Worm (Caenorhabditis elegans): Measurements from ENCODE around the gene Y51H4A.937.

Y51H4A.937 gene

DNA sequence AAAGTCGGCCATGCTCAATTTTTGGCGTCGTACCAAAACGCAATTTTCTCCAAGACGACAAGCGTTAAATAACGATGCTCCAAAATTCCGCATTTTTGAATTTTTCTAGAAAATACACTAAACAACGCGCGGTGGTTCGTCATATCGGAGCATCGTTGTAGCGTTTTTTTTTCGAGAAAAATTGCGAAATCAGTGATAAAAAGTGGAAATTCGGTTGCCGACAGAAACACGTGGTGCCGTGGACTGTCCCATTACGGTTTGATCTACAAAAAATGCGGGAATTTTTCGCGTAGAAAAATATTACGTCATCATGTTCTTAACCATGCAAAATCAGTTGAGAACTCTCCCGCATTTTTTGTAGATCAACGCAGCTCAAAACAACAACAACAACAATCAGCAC lies 35.5 kb upstream of the Y51H4A.937 start:
- TF ChIP-seq crh-2 (tag; optimal IDR thresholded peaks at IDR 0.05) (no peak), egl-27 (tag; optimal IDR thresholded peaks at IDR 0.05) (no peak), nhr-6 (tag; optimal IDR thresholded peaks at IDR 0.05) (no peak), nhr-21 (tag; optimal IDR thresholded peaks at IDR 0.05) (no peak), unc-39 (tag; optimal IDR thresholded peaks at IDR 0.05) (no peak), ceh-16 (tag; optimal IDR thresholded peaks at IDR 0.05) (no peak), unc-62 (GFP tag; optimal IDR thresholded peaks at IDR 0.05) (no peak), nhr-77 (tag; optimal IDR thresholded peaks at IDR 0.05) (no peak), blmp-1 (tag; optimal IDR thresholded peaks at IDR 0.05; ENCODE audit: insufficient read depth) (no peak), nhr-23 (tag; optimal IDR thresholded peaks at IDR 0.05) (no peak), ztf-11 (tag; optimal IDR thresholded peaks at IDR 0.05) (no peak)

DNA sequence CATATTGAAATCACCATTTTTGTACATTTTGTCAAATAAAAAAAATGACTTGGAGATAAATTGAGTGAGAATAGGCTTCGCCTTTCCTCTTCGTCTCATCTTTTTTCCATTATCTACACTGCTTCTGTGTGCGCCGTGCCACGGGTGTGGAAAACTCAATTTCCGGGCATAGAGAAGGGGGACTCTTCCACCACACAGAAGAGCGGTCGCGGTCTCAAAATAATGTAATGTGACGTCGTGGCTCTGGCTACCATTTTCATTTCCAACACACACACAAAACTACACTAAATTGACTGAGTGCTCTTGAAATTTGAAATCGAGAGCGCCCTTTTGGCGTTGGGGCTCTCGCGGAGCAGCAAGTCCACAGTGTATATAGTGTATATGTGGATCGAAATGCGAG lies 34.5 kb upstream of the Y51H4A.937 start:
- TF ChIP-seq R02D3.7 (tag; optimal IDR thresholded peaks at IDR 0.05) = no peak
- no peak for TF ChIP-seq skn-1 (tag; optimal IDR thresholded peaks at IDR 0.05)
- no peak for TF ChIP-seq nhr-21 (tag; optimal IDR thresholded peaks at IDR 0.05)
- TF ChIP-seq crh-2 (tag; optimal IDR thresholded peaks at IDR 0.05) = no peak
- TF ChIP-seq nhr-11 (tag; optimal IDR thresholded peaks at IDR 0.05) = no peak
- no peak for TF ChIP-seq nhr-10 (tag; optimal IDR thresholded peaks at IDR 0.05)
- TF ChIP-seq mbf-1 (tag; optimal IDR thresholded peaks at IDR 0.05) = no peak
- TF ChIP-seq F13H6.1 (tag; optimal IDR thresholded peaks at IDR 0.05) = no peak

- TF ChIP-seq elt-3 (tag; optimal IDR thresholded peaks at IDR 0.05) (no peak), nhr-21 (tag; optimal IDR thresholded peaks at IDR 0.05) (no peak), ztf-11 (tag; optimal IDR thresholded peaks at IDR 0.05) (no peak), mdl-1 (tag; optimal IDR thresholded peaks at IDR 0.05) (no peak), sma-9 (GFP tag; optimal IDR thresholded peaks at IDR 0.05) (peak; percentile 64), sma-9 (tag; optimal IDR thresholded peaks at IDR 0.05) (no peak), crh-2 (tag; optimal IDR thresholded peaks at IDR 0.05) (no peak), sem-4 (tag; optimal IDR thresholded peaks at IDR 0.05) (peak; percentile 1), nhr-129 (tag; optimal IDR thresholded peaks at IDR 0.05) (peak; percentile 76), C34F6.9 (tag; optimal IDR thresholded peaks at IDR 0.05) (peak; percentile 37)
These were observed 32.0 kb upstream of the Y51H4A.937 start for ce11 chrIV:16496491-16496890.

DNA sequence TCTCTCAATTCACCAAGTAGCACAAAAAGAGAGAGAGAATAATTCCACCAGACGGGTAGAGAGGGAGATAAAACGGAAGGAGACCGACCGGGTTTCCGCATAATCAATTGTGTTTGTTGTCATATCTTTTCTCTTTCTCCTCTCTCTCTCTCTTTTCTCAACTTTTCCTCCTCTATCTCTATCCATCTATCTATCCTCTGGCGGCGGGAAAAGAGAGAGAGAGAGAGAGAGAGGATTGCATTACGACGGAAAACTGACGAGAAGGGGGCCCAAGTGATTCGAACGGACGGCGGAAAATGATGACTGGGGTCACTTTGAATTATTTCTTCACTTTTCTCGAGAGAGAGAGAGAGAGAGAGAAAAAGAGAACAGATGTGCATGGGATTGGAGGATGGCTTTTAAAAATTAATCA lies 30.4 kb upstream of the Y51H4A.937 start:
- TF ChIP-seq lin-39 (tag; optimal IDR thresholded peaks at IDR 0.05) (no peak), alr-1 (tag; optimal IDR thresholded peaks at IDR 0.05) (no peak), ztf-11 (tag; optimal IDR thresholded peaks at IDR 0.05) (no peak), unc-62 (GFP tag; optimal IDR thresholded peaks at IDR 0.05) (peak; percentile 4), elt-3 (tag; optimal IDR thresholded peaks at IDR 0.05) (no peak), ama-1 (optimal IDR thresholded peaks at IDR 0.05) (no peak), unc-39 (tag; optimal IDR thresholded peaks at IDR 0.05) (no peak), lin-11 (tag; optimal IDR thresholded peaks at IDR 0.05) (no peak), skn-1 (tag; optimal IDR thresholded peaks at IDR 0.05) (no peak), ceh-16 (tag; optimal IDR thresholded peaks at IDR 0.05) (no peak), blmp-1 (tag; optimal IDR thresholded peaks at IDR 0.05; ENCODE audit: insufficient read depth) (no peak), fos-1 (tag; optimal IDR thresholded peaks at IDR 0.05) (peak; percentile 44), lsy-2 (tag; optimal IDR thresholded peaks at IDR 0.05) (peak; percentile 7 to 69), sem-4 (tag; optimal IDR thresholded peaks at IDR 0.05) (peak; percentile 87), F13H6.1 (tag; optimal IDR thresholded peaks at IDR 0.05) (peak; percentile 94), snpc-4 (tag; optimal IDR thresholded peaks at IDR 0.05) (no peak), ztf-1 (GFP tag; conservative IDR thresholded peaks at IDR 0.05) (no peak), crh-2 (tag; optimal IDR thresholded peaks at IDR 0.05) (peak; percentile 72), sma-3 (GFP tag; optimal IDR thresholded peaks at IDR 0.05) (peak; percentile 59), nhr-23 (tag; optimal IDR thresholded peaks at IDR 0.05) (no peak), ceh-82 (tag; optimal IDR thresholded peaks at IDR 0.05) (no peak), nhr-11 (tag; optimal IDR thresholded peaks at IDR 0.05) (no peak), nhr-77 (tag; optimal IDR thresholded peaks at IDR 0.05) (no peak), mab-5 (tag; optimal IDR thresholded peaks at IDR 0.05) (peak; percentile 50), R02D3.7 (tag; optimal IDR thresholded peaks at IDR 0.05) (no peak), nhr-129 (tag; optimal IDR thresholded peaks at IDR 0.05) (peak; percentile 78), nhr-237 (tag; optimal IDR thresholded peaks at IDR 0.05) (no peak), ztf-4 (tag; optimal IDR thresholded peaks at IDR 0.05) (peak; percentile 34), ZK546.5 (tag; optimal IDR thresholded peaks at IDR 0.05) (no peak), dmd-4 (tag; optimal IDR thresholded peaks at IDR 0.05) (no peak), Y55F3AM.14 (GFP tag; optimal IDR thresholded peaks at IDR 0.05) (no peak), peb-1 (tag; optimal IDR thresholded peaks at IDR 0.05) (no peak), egl-27 (tag; optimal IDR thresholded peaks at IDR 0.05) (peak; percentile 31), mdl-1 (tag; optimal IDR thresholded peaks at IDR 0.05) (peak in 1 of 2 experiments; percentile 9), zag-1 (tag; optimal IDR thresholded peaks at IDR 0.05) (peak; percentile 59), nhr-10 (tag; optimal IDR thresholded peaks at IDR 0.05) (no peak), lin-13 (GFP tag; optimal IDR thresholded peaks at IDR 0.05) (peak; percentile 42), C34F6.9 (tag; optimal IDR thresholded peaks at IDR 0.05) (peak; percentile 79), aly-2 (tag; optimal IDR thresholded peaks at IDR 0.05) (no peak), nhr-12 (tag; optimal IDR thresholded peaks at IDR 0.05) (no peak), nhr-25 (tag; optimal IDR thresholded peaks at IDR 0.05) (peak; percentile 54), sma-9 (GFP tag; optimal IDR thresholded peaks at IDR 0.05) (peak; percentile 74), sma-9 (tag; optimal IDR thresholded peaks at IDR 0.05) (no peak)

Data from whole organism, L2 larva.